Worm (Caenorhabditis elegans): Measurements from ENCODE around the gene mans-3.

Gene mans-3

ce11 chrX:5202923-5203322 lies 37.7 kb downstream of the mans-3 start:
- TF ChIP-seq unc-62 (GFP tag; optimal IDR thresholded peaks at IDR 0.05 in 1 of 2): peak in 1 of 2 experiments; percentile 98
- TF ChIP-seq unc-62 (tag; optimal IDR thresholded peaks at IDR 0.05): no peak
- TF ChIP-seq nhr-11 (tag; optimal IDR thresholded peaks at IDR 0.05): no peak
- TF ChIP-seq skn-1 (tag; optimal IDR thresholded peaks at IDR 0.05): no peak
- no peak for TF ChIP-seq nhr-77 (tag; optimal IDR thresholded peaks at IDR 0.05)
- no peak for TF ChIP-seq lin-1 (GFP tag; IDR thresholded peaks at IDR 0.05)
- no peak for TF ChIP-seq Y48G9A.11 (GFP tag; IDR thresholded peaks at IDR 0.05)
- TF ChIP-seq ceh-20 (GFP tag; IDR thresholded peaks at IDR 0.05): no peak

- TF ChIP-seq aha-1 (tag): peak; percentile 15
- TF ChIP-seq hif-1 (tag; optimal IDR thresholded peaks at IDR 0.05): peak in 1 of 2 experiments; percentile 82
- TF ChIP-seq nhr-28 (tag; optimal IDR thresholded peaks at IDR 0.05): peak; percentile 20
- TF ChIP-seq ctbp-1 (GFP tag; IDR thresholded peaks at IDR 0.05): no peak
- peak; percentile 21 for TF ChIP-seq hlh-11 (tag; optimal IDR thresholded peaks at IDR 0.05)
- TF ChIP-seq nhr-25 (tag; optimal IDR thresholded peaks at IDR 0.05; ENCODE audit: borderline replicate concordance, insufficient read depth): no peak
- TF ChIP-seq mes-2 (tag; optimal IDR thresholded peaks at IDR 0.05; ENCODE audit: poor library complexity, severe bottlenecking): peak; percentile 79
- peak; percentile 28; the same call in 1 of the 2 replicates for TF ChIP-seq hmg-1.1 (GFP tag; IDR thresholded peaks at IDR 0.05)
- TF ChIP-seq set-16 (GFP tag; IDR thresholded peaks at IDR 0.05): 0 out of 2 replicates have a peak, but pooled peaks have one; percentile 15
- no peak for TF ChIP-seq daf-16 (GFP tag; optimal IDR thresholded peaks at IDR 0.05)
- TF ChIP-seq daf-16 (tag; optimal IDR thresholded peaks at IDR 0.05): peak; percentile 30
These were observed 40.4 kb downstream of the mans-3 start, which contains the start of gene H28G03.2 for ce11 chrX:5205561-5205960. Gene H28G03.2, plus strand, starts transcription at chrX:5205760.

ce11 chrX:5207819-5208218 lies 42.6 kb downstream of the mans-3 start:
- TF ChIP-seq daf-16 (GFP tag; optimal IDR thresholded peaks at IDR 0.05): peak in 1 of 2 experiments; percentile 40
- peak; percentile 78 for TF ChIP-seq daf-16 (tag; optimal IDR thresholded peaks at IDR 0.05)
- no peak for TF ChIP-seq duxl-1 (tag; optimal IDR thresholded peaks at IDR 0.05; ENCODE audit: poor library complexity)
- peak; percentile 11 for TF ChIP-seq nhr-77 (tag; optimal IDR thresholded peaks at IDR 0.05)
- TF ChIP-seq aha-1 (tag): peak; percentile 74
- TF ChIP-seq snpc-1.2 (GFP tag; IDR thresholded peaks at IDR 0.05): no peak
- TF ChIP-seq pqm-1 (tag; optimal IDR thresholded peaks at IDR 0.05): peak; percentile 27
- TF ChIP-seq nhr-28 (tag; optimal IDR thresholded peaks at IDR 0.05): peak; percentile 47
- TF ChIP-seq dmd-6 (GFP tag; IDR thresholded peaks at IDR 0.05): peak; percentile 13; the same call in 1 of the 2 replicates

- TF ChIP-seq hif-1 (tag; optimal IDR thresholded peaks at IDR 0.05) (peak in 1 of 2 experiments; percentile 5), ZK337.2 (GFP tag; IDR thresholded peaks at IDR 0.05) (no peak), set-16 (GFP tag; IDR thresholded peaks at IDR 0.05) (peak; percentile 70), spr-1 (tag; optimal IDR thresholded peaks at IDR 0.05) (no peak), dpl-1 (GFP tag; optimal IDR thresholded peaks at IDR 0.05) (no peak), arid-1 (GFP tag; conservative IDR thresholded peaks at IDR 0.05) (no peak), Y75B8A.6 (GFP tag; IDR thresholded peaks at IDR 0.05) (no peak), zfp-3 (GFP tag; conservative IDR thresholded peaks at IDR 0.05) (no peak), ceh-82 (tag; optimal IDR thresholded peaks at IDR 0.05) (no peak), nhr-76 (tag; optimal IDR thresholded peaks at IDR 0.05) (no peak), D1046.2 (GFP tag; IDR thresholded peaks at IDR 0.05) (no peak), egl-43 (GFP tag; IDR thresholded peaks at IDR 0.05) (peak; percentile 61; the same call in 1 of the 2 replicates), ceh-32 (tag; optimal IDR thresholded peaks at IDR 0.05; ENCODE audit: poor library complexity) (no peak), zip-2 (tag; optimal IDR thresholded peaks at IDR 0.05) (no peak), nhr-102 (tag; optimal IDR thresholded peaks at IDR 0.05) (no peak), tra-1 (GFP tag; IDR thresholded peaks at IDR 0.05) (peak; percentile 19; the same call in 1 of the 2 replicates), aly-2 (tag; optimal IDR thresholded peaks at IDR 0.05) (no peak), ces-1 (GFP tag; optimal IDR thresholded peaks at IDR 0.05) (no peak), nhr-77 (tag; optimal IDR thresholded peaks at IDR 0.05) (no peak), ctbp-1 (GFP tag; IDR thresholded peaks at IDR 0.05) (0 out of 2 replicates have a peak, but pooled peaks have one; percentile 11), Y48G9A.11 (GFP tag; IDR thresholded peaks at IDR 0.05) (no peak)
These were observed 43.1 kb downstream of the mans-3 start for ce11 chrX:5208326-5208725.

Measured in whole organism, L4 larva.